Worm (Caenorhabditis elegans) whole organism, late embryonic: ENCODE measurements around the gene gldi-2.

Experiments
- C08G9.2 ChIP-seq: sonication (generic microtip); optimal IDR thresholded peaks from 2 replicates; lab custom pipeline; 2016; ENCODE audit warnings: mild to moderate bottlenecking, missing genetic modification characterization, moderate library complexity, missing compliant biosample characterization
- K09A11.1 ChIP-seq: sonication (generic microtip); optimal IDR thresholded peaks from 2 replicates; lab custom pipeline; 2017; ENCODE audit warnings: antibody characterized with exemption, mild to moderate bottlenecking, missing genetic modification characterization, missing compliant biosample characterization; ENCODE audit not compliant: insufficient read depth
- ets-4 ChIP-seq: sonication (generic microtip); optimal IDR thresholded peaks from 2 replicates; lab custom pipeline; 2016; ENCODE audit warnings: missing genetic modification characterization, missing compliant biosample characterization
- eyg-1 ChIP-seq: sonication (generic microtip); optimal IDR thresholded peaks from 2 replicates; lab custom pipeline; 2016; ENCODE audit warnings: missing genotype, missing genetic modification characterization, missing compliant biosample characterization
- hlh-13 ChIP-seq: fragments of 200-800 bp; sonication (Bioruptor generic); optimal IDR thresholded peaks from 2 replicates; lab custom pipeline; 2018; ENCODE audit warnings: mild to moderate bottlenecking, missing genetic modification characterization, missing compliant biosample characterization
- hlh-15 ChIP-seq: sonication (generic microtip); optimal IDR thresholded peaks from 2 replicates; lab custom pipeline; 2016; ENCODE audit warnings: missing genetic modification characterization, missing compliant biosample characterization
- pax-1 ChIP-seq: fragments of 150-350 bp; optimal IDR thresholded peaks from 2 replicates; lab custom pipeline; 2014; ENCODE audit warnings: missing biosample characterization, missing genetic modification characterization

ce11 chrII:6824524-6824923, 41.3 kb downstream of the gldi-2 start:
- TF ChIP-seq C08G9.2 (tag; lab: Kevin White, UChicago) (no peak), pax-1 (tag; lab: Kevin White, UChicago) (no peak), hlh-15 (tag; lab: Kevin White, UChicago) (no peak), ets-4 (tag; lab: Kevin White, UChicago) (no peak), K09A11.1 (tag; lab: Kevin White, UChicago) (no peak), hlh-13 (GFP tag; lab: Kevin White, UChicago) (no peak), eyg-1 (tag; lab: Kevin White, UChicago) (no peak)
